Worm (Caenorhabditis elegans) whole organism, L1 larva: ENCODE data around the gene srv-25.

Experiments used
- C16A3.4 ChIP-seq: fragments of 150-350 bp; optimal IDR thresholded peaks from 2 replicates; lab custom pipeline; 2014; ENCODE audit warnings: missing biosample characterization, missing genetic modification characterization
- aha-1 ChIP-seq: fragments of 150-350 bp; optimal IDR thresholded peaks from 2 replicates; lab custom pipeline; 2014; ENCODE audit warnings: missing biosample characterization, missing genetic modification characterization
- aly-2 ChIP-seq: fragments of 150-350 bp; optimal IDR thresholded peaks from 2 replicates; lab custom pipeline; 2014; ENCODE audit warnings: missing biosample characterization, missing genetic modification characterization
- ama-1 ChIP-seq: fragments of 150-350 bp; optimal IDR thresholded peaks from 2 replicates; lab custom pipeline; 2014
- blmp-1 ChIP-seq: fragments of 150-350 bp; optimal IDR thresholded peaks from 2 replicates; lab custom pipeline; 2014; ENCODE audit warnings: missing biosample characterization, missing genetic modification characterization
- ceh-82 ChIP-seq, 3 experiments: fragments of 150-350 bp in 1 of 3; sonication (generic microtip) in 2 of 3; optimal IDR thresholded peaks; 2 replicates each; lab custom pipeline; 2014 to 2017; ENCODE audit warnings: missing biosample characterization in 3 of 3, missing genetic modification characterization in 3 of 3
- ces-1 ChIP-seq: fragments of 150-350 bp; optimal IDR thresholded peaks from 2 replicates; lab custom pipeline; 2014; ENCODE audit warnings: missing biosample characterization, missing genetic modification reagents, missing genetic modification characterization
- dpl-1 ChIP-seq, 3 experiments: fragments of 150-350 bp in 2 of 3; sonication (generic microtip) in 1 of 3; optimal IDR thresholded peaks; 2 replicates each; lab custom pipeline; 2014 to 2017; ENCODE audit warnings: missing biosample characterization in 3 of 3, missing genetic modification characterization in 3 of 3, missing genetic modification reagents in 3 of 3
- dsc-1 ChIP-seq: sonication (generic microtip); optimal IDR thresholded peaks from 2 replicates; lab custom pipeline; 2016; ENCODE audit warnings: mild to moderate bottlenecking, missing genetic modification characterization, missing compliant biosample characterization
- efl-1 ChIP-seq, 4 experiments: fragments of 150-350 bp; optimal IDR thresholded peaks in 3 of 4; peaks in 1 of 4; 1 replicate in 1 of 4; 2 replicates in 3 of 4; lab custom pipeline; 2014; ENCODE audit warnings: missing biosample characterization in 2 of 4, missing genetic modification characterization in 2 of 4, missing genetic modification reagents in 2 of 4
- ets-5 ChIP-seq: fragments of 200-800 bp; sonication (Bioruptor generic); IDR thresholded peaks from 2 replicates; pipeline ENCODE4 v1.3.6; 2022; ENCODE audit warnings: missing genetic modification characterization, missing compliant biosample characterization
- fkh-4 ChIP-seq: sonication (generic microtip); optimal IDR thresholded peaks from 2 replicates; lab custom pipeline; 2016; ENCODE audit warnings: missing compliant biosample characterization, missing genetic modification characterization, borderline replicate concordance
- fkh-8 ChIP-seq: sonication (generic microtip); optimal IDR thresholded peaks from 2 replicates; lab custom pipeline; 2016; ENCODE audit warnings: mild to moderate bottlenecking, missing genetic modification characterization, missing compliant biosample characterization
- fos-1 ChIP-seq: fragments of 150-350 bp; optimal IDR thresholded peaks from 2 replicates; lab custom pipeline; 2014; ENCODE audit warnings: missing biosample characterization, missing genetic modification characterization
- grh-1 ChIP-seq: fragments of 200-800 bp; sonication (Bioruptor generic); IDR thresholded peaks from 2 replicates; pipeline ENCODE4 v1.3.6; 2022; ENCODE audit warnings: missing genetic modification reagents, missing genetic modification characterization, missing compliant biosample characterization
- hlh-4 ChIP-seq: sonication (generic microtip); optimal IDR thresholded peaks from 2 replicates; lab custom pipeline; 2016; ENCODE audit warnings: mild to moderate bottlenecking, missing genetic modification characterization, missing compliant biosample characterization
- hpl-2 ChIP-seq: fragments of 150-350 bp; optimal IDR thresholded peaks from 2 replicates; lab custom pipeline; 2014; ENCODE audit warnings: missing biosample characterization, missing genetic modification reagents, missing genetic modification characterization
- irx-1 ChIP-seq: sonication (generic microtip); optimal IDR thresholded peaks from 2 replicates; lab custom pipeline; 2016; ENCODE audit warnings: missing genetic modification characterization, missing compliant biosample characterization
- lin-15B ChIP-seq: fragments of 150-350 bp; sonication (generic microtip); optimal IDR thresholded peaks from 3 replicates; lab custom pipeline; 2014; ENCODE audit warnings: missing biosample characterization, missing genetic modification characterization
- lin-35 ChIP-seq, 2 experiments: fragments of 150-350 bp; optimal IDR thresholded peaks; 2 replicates each; lab custom pipeline; 2014; ENCODE audit warnings: missing biosample characterization in 2 of 2, missing genetic modification characterization in 2 of 2, missing genetic modification reagents in 2 of 2
- lin-39 ChIP-seq: fragments of 150-350 bp; optimal IDR thresholded peaks from 2 replicates; lab custom pipeline; 2014; ENCODE audit warnings: missing biosample characterization, missing genetic modification reagents, missing genetic modification characterization
- lir-3 ChIP-seq: sonication (generic microtip); optimal IDR thresholded peaks from 2 replicates; lab custom pipeline; 2016; ENCODE audit warnings: mild to moderate bottlenecking, missing genetic modification characterization, moderate library complexity, missing compliant biosample characterization; ENCODE audit not compliant: poor library complexity
- lsy-2 ChIP-seq, 2 experiments: fragments of 150-350 bp; optimal IDR thresholded peaks; 2 replicates each; lab custom pipeline; 2014; ENCODE audit warnings: missing biosample characterization in 2 of 2, missing genetic modification characterization in 2 of 2
- mef-2 ChIP-seq: fragments of 150-350 bp; optimal IDR thresholded peaks from 2 replicates; lab custom pipeline; 2014; ENCODE audit warnings: missing biosample characterization, missing genetic modification characterization
- mep-1 ChIP-seq: fragments of 150-350 bp; optimal IDR thresholded peaks from 2 replicates; lab custom pipeline; 2014; ENCODE audit warnings: missing biosample characterization, missing genetic modification characterization
- nhr-20 ChIP-seq: sonication (generic microtip); optimal IDR thresholded peaks from 2 replicates; lab custom pipeline; 2016; ENCODE audit warnings: mild to moderate bottlenecking, missing genetic modification characterization, missing compliant biosample characterization
- nhr-237 ChIP-seq: fragments of 150-350 bp; optimal IDR thresholded peaks from 2 replicates; lab custom pipeline; 2014; ENCODE audit warnings: missing biosample characterization, missing genetic modification characterization
- nhr-85 ChIP-seq: sonication (generic microtip); peaks from one replicate; lab custom pipeline; 2016; ENCODE audit warnings: missing genetic modification characterization, inconsistent platforms, missing compliant biosample characterization
- nhr-90 ChIP-seq: sonication (generic microtip); optimal IDR thresholded peaks from 2 replicates; lab custom pipeline; 2016; ENCODE audit warnings: mild to moderate bottlenecking, missing genetic modification characterization, missing compliant biosample characterization; ENCODE audit not compliant: poor library complexity
- pag-3 ChIP-seq: sonication (generic microtip); optimal IDR thresholded peaks from 2 replicates; lab custom pipeline; 2017; ENCODE audit warnings: missing genetic modification characterization, mild to moderate bottlenecking, missing compliant biosample characterization, antibody characterized with exemption, borderline replicate concordance; ENCODE audit not compliant: insufficient read depth
- pax-3 ChIP-seq: fragments of 200-800 bp; sonication (Bioruptor generic); optimal IDR thresholded peaks from 2 replicates; lab custom pipeline; 2018; ENCODE audit warnings: mild to moderate bottlenecking, missing genetic modification characterization, moderate library complexity, missing compliant biosample characterization
- pqm-1 ChIP-seq: sonication (generic microtip); optimal IDR thresholded peaks from 3 replicates; lab custom pipeline; 2017; ENCODE audit warnings: missing biosample characterization, missing genetic modification characterization
- rnt-1 ChIP-seq: sonication (generic microtip); optimal IDR thresholded peaks from 2 replicates; lab custom pipeline; 2016; ENCODE audit warnings: mild to moderate bottlenecking, missing genetic modification characterization, moderate library complexity, missing compliant biosample characterization
- skn-1 ChIP-seq: fragments of 150-350 bp; optimal IDR thresholded peaks from 2 replicates; lab custom pipeline; 2014; ENCODE audit warnings: missing biosample characterization, missing genetic modification characterization
- snpc-4 ChIP-seq: fragments of 150-350 bp; optimal IDR thresholded peaks from 2 replicates; lab custom pipeline; 2014; ENCODE audit warnings: missing biosample characterization, missing genetic modification characterization
- snu-23 ChIP-seq: sonication (generic microtip); optimal IDR thresholded peaks from 2 replicates; lab custom pipeline; 2016; ENCODE audit warnings: missing genetic modification characterization, missing compliant biosample characterization
- sptf-1 ChIP-seq: fragments of 150-350 bp; optimal IDR thresholded peaks from 2 replicates; lab custom pipeline; 2014; ENCODE audit warnings: missing biosample characterization, missing genetic modification characterization
- swsn-7 ChIP-seq: sonication (generic microtip); optimal IDR thresholded peaks from 2 replicates; lab custom pipeline; 2016; ENCODE audit warnings: missing genetic modification characterization, missing compliant biosample characterization
- tlp-1 ChIP-seq: fragments of 150-350 bp; optimal IDR thresholded peaks from 2 replicates; lab custom pipeline; 2014; ENCODE audit warnings: missing biosample characterization, missing genetic modification characterization
- unc-30 ChIP-seq: sonication (generic microtip); optimal IDR thresholded peaks from 2 replicates; lab custom pipeline; 2017; ENCODE audit warnings: missing biosample characterization, missing genetic modification characterization
- unc-62 ChIP-seq: fragments of 150-350 bp; optimal IDR thresholded peaks from 2 replicates; lab custom pipeline; 2014; ENCODE audit warnings: missing biosample characterization, missing genetic modification reagents, missing genetic modification characterization
- unc-86 ChIP-seq: sonication (generic microtip); optimal IDR thresholded peaks from 2 replicates; lab custom pipeline; 2016; ENCODE audit warnings: missing genetic modification characterization, missing compliant biosample characterization
- unc-98 ChIP-seq: fragments of 200-800 bp; sonication (Bioruptor generic); IDR thresholded peaks from 2 replicates; pipeline ENCODE4 v1.3.6; 2022; ENCODE audit warnings: missing genetic modification characterization, missing compliant biosample characterization
- zag-1 ChIP-seq: fragments of 150-350 bp; optimal IDR thresholded peaks from 2 replicates; lab custom pipeline; 2014; ENCODE audit warnings: missing biosample characterization, missing genetic modification characterization

Gene srv-25

ce11 chrIV:6269346-6269745 is 34.2 kb downstream of the srv-25 start, which contains the start of gene srv-30:
TSS of gene srv-30 (minus strand) at chrIV:6269446.
- TF ChIP-seq lin-35 (GFP tag; optimal IDR thresholded peaks at IDR 0.05; lab: Kevin White, UChicago), result no peak
- no peak for TF ChIP-seq hlh-4 (tag; lab: Kevin White, UChicago)
- no peak for TF ChIP-seq lin-15B (tag; lab: Kevin White, UChicago)
- TF ChIP-seq ama-1, result no peak
- no peak for TF ChIP-seq irx-1

ce11 chrIV:6266499-6266898 is 37.0 kb downstream of the srv-25 start, which contains the start of gene srv-29:
TSS of gene srv-29 (minus strand) at chrIV:6266599.
- TF ChIP-seq mef-2 (tag; lab: Kevin White, UChicago) (no peak), pqm-1 (no peak), blmp-1 (tag; lab: Kevin White, UChicago) (no peak), skn-1 (tag; lab: Kevin White, UChicago) (no peak), dsc-1 (no peak), unc-98 (GFP tag; lab: Robert Waterston, UW) (no peak), aha-1 (tag; lab: Kevin White, UChicago) (no peak), lin-39 (tag; lab: Kevin White, UChicago) (no peak), mep-1 (tag; lab: Kevin White, UChicago) (no peak), sptf-1 (tag; lab: Kevin White, UChicago) (no peak), lsy-2 (tag; optimal IDR thresholded peaks at IDR 0.05; lab: Kevin White, UChicago) (no peak), fos-1 (tag; lab: Kevin White, UChicago) (no peak)

- TF ChIP-seq unc-86 (tag; lab: Kevin White, UChicago) (no peak), efl-1 (optimal IDR thresholded peaks at IDR 0.05; lab: Kevin White, UChicago) (no peak), efl-1 (GFP tag; optimal IDR thresholded peaks at IDR 0.05 in 1 of 2; lab: Kevin White, UChicago) (peak in 1 of 2 experiments; percentile 2)
Measured at ce11 chrIV:6263244-6263643, 40.3 kb downstream of the srv-25 start, which contains the start of gene srv-28. TSS of gene srv-28 (minus strand) at chrIV:6263344.

- TF ChIP-seq unc-86 (tag; lab: Kevin White, UChicago) (no peak), pag-3 (no peak), hpl-2 (GFP tag; lab: Kevin White, UChicago) (no peak), ceh-82 (tag; optimal IDR thresholded peaks at IDR 0.05; lab: Kevin White, UChicago) (no peak), mep-1 (tag; lab: Kevin White, UChicago) (no peak), fkh-8 (tag; lab: Kevin White, UChicago) (no peak), nhr-237 (tag; lab: Kevin White, UChicago) (no peak), snu-23 (no peak), tlp-1 (tag; lab: Kevin White, UChicago) (no peak), ets-5 (GFP tag; lab: Robert Waterston, UW) (no peak), unc-62 (GFP tag; lab: Kevin White, UChicago) (no peak), dpl-1 (GFP tag; optimal IDR thresholded peaks at IDR 0.05; lab: Kevin White, UChicago) (no peak), fkh-4 (tag; lab: Kevin White, UChicago) (no peak), zag-1 (tag; lab: Kevin White, UChicago) (no peak), rnt-1 (tag; lab: Kevin White, UChicago) (no peak), nhr-20 (tag; lab: Kevin White, UChicago) (no peak), grh-1 (GFP tag; lab: Robert Waterston, UW) (no peak), pax-3 (no peak), nhr-85 (tag; lab: Kevin White, UChicago) (no peak)
Measured at ce11 chrIV:6259732-6260131, 43.8 kb downstream of the srv-25 start, which contains the start of gene nlp-16. TSS of gene nlp-16 (minus strand) at chrIV:6259832.

ce11 chrIV:6258967-6259366 is 44.6 kb downstream of the srv-25 start:
- TF ChIP-seq snpc-4 (tag; lab: Kevin White, UChicago), result no peak
- TF ChIP-seq ces-1 (GFP tag; lab: Kevin White, UChicago), result no peak
- no peak for TF ChIP-seq ets-5 (GFP tag; lab: Robert Waterston, UW)
- TF ChIP-seq aly-2 (tag; lab: Kevin White, UChicago), result no peak
- no peak for TF ChIP-seq swsn-7 (tag; lab: Kevin White, UChicago)
- no peak for TF ChIP-seq lir-3 (tag; lab: Kevin White, UChicago)
- TF ChIP-seq nhr-90 (tag; lab: Kevin White, UChicago), result no peak
- no peak for TF ChIP-seq unc-30 (tag; lab: Kevin White, UChicago)
- TF ChIP-seq ceh-82 (tag; optimal IDR thresholded peaks at IDR 0.05; lab: Kevin White, UChicago), result no peak
- no peak for TF ChIP-seq skn-1 (tag; lab: Kevin White, UChicago)
- no peak for TF ChIP-seq C16A3.4 (tag; lab: Kevin White, UChicago)
- TF ChIP-seq ama-1, result no peak
- TF ChIP-seq, all 84 proteins: peak for 0
